Worm (Caenorhabditis elegans): Measurements from ENCODE around the gene C17G10.6.

- TF ChIP-seq unc-86 (tag; optimal IDR thresholded peaks at IDR 0.05), result no peak
- no peak for TF ChIP-seq nhr-28 (tag; optimal IDR thresholded peaks at IDR 0.05)
- no peak for TF ChIP-seq ama-1 (optimal IDR thresholded peaks at IDR 0.05)
- TF ChIP-seq unc-98 (GFP tag; IDR thresholded peaks at IDR 0.05), result no peak
- no peak for TF ChIP-seq blmp-1 (tag; optimal IDR thresholded peaks at IDR 0.05)
These were observed 25.1 kb downstream of the C17G10.6 start, which contains the start of gene T25E4.1 for ce11 chrII:5578035-5578434.
